Worm (Caenorhabditis elegans): ENCODE measurements around the gene Y43F8B.29.

DNA sequence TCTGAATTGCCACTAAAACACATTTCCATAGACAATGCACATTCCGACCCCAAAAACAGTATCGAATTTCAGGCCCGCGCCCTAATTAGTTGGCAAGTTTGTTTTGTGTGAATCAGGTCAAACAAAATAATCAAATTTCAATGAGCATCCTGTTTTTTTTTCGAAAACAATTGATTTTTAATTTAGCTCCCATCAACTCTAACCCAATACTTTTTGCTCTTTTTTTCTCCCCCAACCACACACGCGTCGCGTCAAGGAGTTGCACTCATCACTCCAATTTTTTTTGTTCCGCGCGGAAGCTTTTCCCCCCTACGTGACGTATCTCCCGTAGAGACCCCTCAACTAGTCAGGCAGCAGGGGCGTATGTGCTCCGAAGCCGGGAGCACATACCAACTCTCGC, 10.0 kb downstream of the Y43F8B.29 start:
- no peak for TF ChIP-seq nhr-23 (tag; optimal IDR thresholded peaks at IDR 0.05)
- TF ChIP-seq egl-27 (tag; optimal IDR thresholded peaks at IDR 0.05): no peak
- TF ChIP-seq lin-11 (tag; optimal IDR thresholded peaks at IDR 0.05): no peak
- TF ChIP-seq ztf-4 (tag; optimal IDR thresholded peaks at IDR 0.05): no peak
- TF ChIP-seq unc-62 (GFP tag; optimal IDR thresholded peaks at IDR 0.05): no peak
- no peak for TF ChIP-seq ZK546.5 (tag; optimal IDR thresholded peaks at IDR 0.05)
- no peak for TF ChIP-seq alr-1 (tag; optimal IDR thresholded peaks at IDR 0.05)
- TF ChIP-seq mdl-1 (tag; optimal IDR thresholded peaks at IDR 0.05): no peak
- TF ChIP-seq ama-1 (optimal IDR thresholded peaks at IDR 0.05): no peak
- TF ChIP-seq fos-1 (tag; optimal IDR thresholded peaks at IDR 0.05): no peak
- no peak for TF ChIP-seq snpc-4 (tag; optimal IDR thresholded peaks at IDR 0.05)
- TF ChIP-seq elt-3 (tag; optimal IDR thresholded peaks at IDR 0.05): no peak

All from whole organism, L2 larva.